Fruit fly (Drosophila melanogaster) whole organism, embryonic: Measurements from ENCODE around the gene CG12589.
A peak's percentile ranks its signal among the peaks of the same experiment; 100 is the strongest.

Experiments
- Atf-2 ChIP-seq: fragments of 200-800 bp; sonication (Bioruptor generic); optimal IDR thresholded peaks from 2 replicates; lab custom pipeline; 2016; ENCODE audit warnings: missing biosample characterization, missing genetic modification characterization
- Atf6 ChIP-seq: fragments of 200-800 bp; sonication (Bioruptor generic); IDR thresholded peaks from 2 replicates; pipeline ENCODE4 v1.3.6; 2022; ENCODE audit warnings: missing biosample characterization, missing genetic modification characterization
- CG10321 ChIP-seq: fragments of 200-800 bp; sonication (Bioruptor generic); IDR thresholded peaks from 2 replicates; pipeline ENCODE4 v1.3.6; 2022; ENCODE audit warnings: missing biosample characterization, missing genetic modification characterization
- CG12104 ChIP-seq: fragments of 200-800 bp; sonication (Bioruptor generic); optimal IDR thresholded peaks from 3 replicates; lab custom pipeline; 2016; ENCODE audit warnings: missing biosample characterization, missing genetic modification characterization
- CG12219 ChIP-seq: fragments of 200-800 bp; sonication (Bioruptor generic); optimal IDR thresholded peaks from 3 replicates; lab custom pipeline; 2018; ENCODE audit warnings: missing biosample characterization, mild to moderate bottlenecking, missing genetic modification characterization
- CG1233 ChIP-seq: fragments of 200-800 bp; sonication (Bioruptor generic); optimal IDR thresholded peaks from 4 replicates; lab custom pipeline; 2018; ENCODE audit warnings: missing biosample characterization, mild to moderate bottlenecking, missing genetic modification characterization
- CG13894 ChIP-seq: fragments of 200-800 bp; sonication (Bioruptor generic); optimal IDR thresholded peaks from 3 replicates; lab custom pipeline; 2018; ENCODE audit warnings: missing biosample characterization, mild to moderate bottlenecking, missing genetic modification characterization, moderate library complexity
- CG14050 ChIP-seq: fragments of 200-800 bp; sonication (Bioruptor generic); IDR thresholded peaks from 3 replicates; pipeline ENCODE4 v1.3.6; 2022; ENCODE audit warnings: missing biosample characterization, missing genetic modification characterization
- CG14710 ChIP-seq: fragments of 200-800 bp; sonication (Bioruptor generic); optimal IDR thresholded peaks from 3 replicates; lab custom pipeline; 2019; ENCODE audit warnings: missing biosample characterization, mild to moderate bottlenecking, missing genetic modification characterization, moderate library complexity
- CG15514 ChIP-seq: fragments of 200-800 bp; sonication (Bioruptor generic); optimal IDR thresholded peaks from 3 replicates; lab custom pipeline; 2017; ENCODE audit warnings: missing biosample characterization, missing genetic modification characterization, mild to moderate bottlenecking, moderate library complexity, missing genetic modification reagents
- CG1602 ChIP-seq: fragments of 200-800 bp; sonication (Bioruptor generic); optimal IDR thresholded peaks from 3 replicates; lab custom pipeline; 2016; ENCODE audit warnings: missing biosample characterization, missing genetic modification characterization
- CG16815 ChIP-seq: fragments of 200-800 bp; sonication (Bioruptor generic); optimal IDR thresholded peaks from 3 replicates; lab custom pipeline; 2017; ENCODE audit warnings: missing biosample characterization, mild to moderate bottlenecking, missing genetic modification characterization
- CG17328 ChIP-seq: fragments of 200-800 bp; sonication (Bioruptor generic); IDR thresholded peaks from 2 replicates; pipeline ENCODE4 v1.3.6; 2022; ENCODE audit warnings: missing biosample characterization, missing genetic modification characterization
- CG17802 ChIP-seq: fragments of 200-800 bp; sonication (Bioruptor generic); optimal IDR thresholded peaks from 2 replicates; lab custom pipeline; 2018; ENCODE audit warnings: missing biosample characterization, mild to moderate bottlenecking, missing genetic modification characterization, moderate library complexity
- CG18262 ChIP-seq: fragments of 200-800 bp; optimal IDR thresholded peaks from 3 replicates; lab custom pipeline; 2019; ENCODE audit warnings: missing biosample characterization, mild to moderate bottlenecking, missing genetic modification characterization, moderate library complexity
- CG2889 ChIP-seq: fragments of 200-800 bp; sonication (Bioruptor generic); IDR thresholded peaks from 3 replicates; pipeline ENCODE4 v1.3.6; 2022; ENCODE audit warnings: missing biosample characterization, missing genetic modification characterization
- CG4360 ChIP-seq: fragments of 200-800 bp; sonication (Bioruptor generic); IDR thresholded peaks from 2 replicates; pipeline ENCODE4 v1.3.6; 2022; ENCODE audit warnings: missing biosample characterization, missing genetic modification characterization
- CG6654 ChIP-seq: fragments of 200-800 bp; sonication (Bioruptor generic); optimal IDR thresholded peaks from 2 replicates; lab custom pipeline; 2017; ENCODE audit warnings: missing biosample characterization, mild to moderate bottlenecking, missing genetic modification characterization
- CG6683 ChIP-seq: fragments of 200-800 bp; sonication (Bioruptor generic); optimal IDR thresholded peaks from 2 replicates; lab custom pipeline; 2017; ENCODE audit warnings: missing biosample characterization, mild to moderate bottlenecking, missing genetic modification characterization, missing genetic modification reagents
- CG6765 ChIP-seq: fragments of 200-800 bp; sonication (Bioruptor generic); optimal IDR thresholded peaks from 3 replicates; lab custom pipeline; 2017; ENCODE audit warnings: missing biosample characterization, mild to moderate bottlenecking, missing genetic modification characterization
- CG7839 ChIP-seq: fragments of 200-800 bp; sonication (Bioruptor generic); optimal IDR thresholded peaks from 3 replicates; lab custom pipeline; 2018; ENCODE audit warnings: missing biosample characterization, mild to moderate bottlenecking, missing genetic modification characterization, moderate library complexity
- CoRest ChIP-seq: fragments of 200-800 bp; sonication (Bioruptor generic); optimal IDR thresholded peaks from 3 replicates; lab custom pipeline; 2018; ENCODE audit warnings: missing biosample characterization, mild to moderate bottlenecking, missing genetic modification characterization, moderate library complexity
- D ChIP-seq, 2 experiments: fragments of 200-800 bp in 1 of 2; fragments of >200 bp in 1 of 2; sonication (Bioruptor generic) in 1 of 2; optimal IDR thresholded peaks; 2 replicates in 1 of 2; 3 replicates in 1 of 2; lab custom pipeline; 2017; ENCODE audit warnings: mild to moderate bottlenecking in 1 of 2, missing biosample characterization in 1 of 2, missing genetic modification characterization in 1 of 2, missing genetic modification reagents in 1 of 2
- Dbx ChIP-seq: fragments of 200-800 bp; sonication (Bioruptor generic); IDR thresholded peaks from 3 replicates; pipeline ENCODE4 v1.3.6; 2022; ENCODE audit warnings: missing biosample characterization, missing genetic modification characterization
- Gug ChIP-seq: fragments of 200-800 bp; sonication (Bioruptor generic); IDR thresholded peaks from 4 replicates; pipeline ENCODE4 v1.3.6; 2022; ENCODE audit warnings: missing biosample characterization, missing genetic modification characterization
- HLH54F ChIP-seq: fragments of 200-800 bp; sonication (Bioruptor generic); optimal IDR thresholded peaks from 3 replicates; lab custom pipeline; 2016; ENCODE audit warnings: missing biosample characterization, missing genetic modification characterization
- Hr51 ChIP-seq, 2 experiments: fragments of 200-800 bp; sonication (Bioruptor generic); optimal IDR thresholded peaks; 2 replicates in 1 of 2; 3 replicates in 1 of 2; lab custom pipeline; 2016 to 2018; ENCODE audit warnings: missing biosample characterization in 2 of 2, missing genetic modification characterization in 2 of 2, mild to moderate bottlenecking in 1 of 2, moderate library complexity in 1 of 2
- Lhr ChIP-seq: fragments of 200-800 bp; sonication (Bioruptor generic); optimal IDR thresholded peaks from 3 replicates; lab custom pipeline; 2017; ENCODE audit warnings: mild to moderate bottlenecking, missing biosample characterization, missing genetic modification reagents, missing genetic modification characterization
- Nf-YB ChIP-seq: fragments of 200-800 bp; sonication (Bioruptor generic); optimal IDR thresholded peaks from 3 replicates; lab custom pipeline; 2019; ENCODE audit warnings: missing biosample characterization, mild to moderate bottlenecking, missing genetic modification characterization, moderate library complexity
- Optix ChIP-seq: fragments of 200-800 bp; sonication (Bioruptor generic); IDR thresholded peaks from 3 replicates; pipeline ENCODE4 v1.3.6; 2022; ENCODE audit warnings: missing biosample characterization, missing genetic modification characterization
- PHDP ChIP-seq: fragments of 200-800 bp; sonication (Bioruptor generic); optimal IDR thresholded peaks from 3 replicates; lab custom pipeline; 2018; ENCODE audit warnings: missing biosample characterization, mild to moderate bottlenecking, missing genetic modification characterization, moderate library complexity
- Pdp1 ChIP-seq, 2 experiments: fragments of 200-800 bp; sonication (Bioruptor generic); optimal IDR thresholded peaks; 3 replicates each; lab custom pipeline; 2016; ENCODE audit warnings: missing biosample characterization in 2 of 2, missing genetic modification characterization in 2 of 2, mild to moderate bottlenecking in 1 of 2, moderate library complexity in 1 of 2
- Sry-δ ChIP-seq: fragments of 200-800 bp; sonication (Bioruptor generic); optimal IDR thresholded peaks from 2 replicates; lab custom pipeline; 2016; ENCODE audit warnings: missing biosample characterization, missing genetic modification characterization
- Xrp1 ChIP-seq: fragments of 200-800 bp; sonication (Bioruptor generic); IDR thresholded peaks from 2 replicates; pipeline ENCODE4 v1.3.6; 2022; ENCODE audit warnings: missing biosample characterization, missing genetic modification characterization
- cas ChIP-seq: fragments of 200-800 bp; sonication (Bioruptor generic); IDR thresholded peaks from 2 replicates; pipeline ENCODE4 v1.3.6; 2022; ENCODE audit warnings: missing biosample characterization, missing genetic modification characterization
- dmrt11E ChIP-seq: fragments of 200-800 bp; sonication (Bioruptor generic); optimal IDR thresholded peaks from 3 replicates; lab custom pipeline; 2018; ENCODE audit warnings: missing biosample characterization, mild to moderate bottlenecking, missing genetic modification characterization, moderate library complexity
- ems ChIP-seq: fragments of 200-800 bp; sonication (Bioruptor generic); optimal IDR thresholded peaks from 3 replicates; lab custom pipeline; 2016; ENCODE audit warnings: missing biosample characterization, missing genetic modification characterization
- exex ChIP-seq: fragments of 200-800 bp; sonication (Bioruptor generic); optimal IDR thresholded peaks from 4 replicates; lab custom pipeline; 2018; ENCODE audit warnings: missing biosample characterization, mild to moderate bottlenecking, missing genetic modification characterization, moderate library complexity
- gce ChIP-seq: fragments of 200-800 bp; sonication (Bioruptor generic); IDR thresholded peaks from 3 replicates; pipeline ENCODE4 v1.3.6; 2022; ENCODE audit warnings: missing biosample characterization, missing genetic modification characterization
- hb ChIP-seq: fragments of 200-800 bp; sonication (Bioruptor generic); IDR thresholded peaks from 3 replicates; pipeline ENCODE4 v1.3.6; 2022; ENCODE audit warnings: missing biosample characterization, missing genetic modification characterization; ENCODE audit not compliant: partially characterized antibody
- pho ChIP-seq: fragments of 200-800 bp; sonication (Bioruptor generic); optimal IDR thresholded peaks from 2 replicates; lab custom pipeline; 2016; ENCODE audit warnings: missing biosample characterization, missing genetic modification characterization
- prd ChIP-seq, 3 experiments: fragments of >200 bp in 2 of 3; fragments of 200-800 bp in 1 of 3; sonication (Bioruptor generic) in 1 of 3; optimal IDR thresholded peaks in 2 of 3; IDR thresholded peaks in 1 of 3; 2 replicates in 2 of 3; 3 replicates in 1 of 3; pipeline versions ENCODE4 v1.3.6 to Lab custom; 2017 to 2022; ENCODE audit warnings: missing biosample characterization in 1 of 3, missing genetic modification characterization in 1 of 3
- ranshi ChIP-seq: fragments of 200-800 bp; sonication (Bioruptor generic); IDR thresholded peaks from 2 replicates; pipeline ENCODE4 v1.3.6; 2022; ENCODE audit warnings: missing biosample characterization, missing genetic modification characterization
- scrt ChIP-seq: fragments of 200-800 bp; sonication (Bioruptor generic); optimal IDR thresholded peaks from 2 replicates; lab custom pipeline; 2018; ENCODE audit warnings: missing biosample characterization, mild to moderate bottlenecking, missing genetic modification characterization, moderate library complexity
- ssp ChIP-seq: fragments of 200-800 bp; sonication (Bioruptor generic); IDR thresholded peaks from 2 replicates; pipeline ENCODE4 v1.3.6; 2022; ENCODE audit warnings: missing biosample characterization, missing genetic modification characterization
- stwl ChIP-seq: fragments of 200-800 bp; sonication (Bioruptor generic); optimal IDR thresholded peaks from 3 replicates; lab custom pipeline; 2018; ENCODE audit warnings: missing biosample characterization, mild to moderate bottlenecking, missing genetic modification characterization, moderate library complexity
- tgo ChIP-seq: fragments of 200-800 bp; sonication (Bioruptor generic); IDR thresholded peaks from 3 replicates; pipeline ENCODE4 v1.3.6; 2022; ENCODE audit warnings: missing biosample characterization, missing genetic modification characterization
- usp ChIP-seq: fragments of >200 bp; optimal IDR thresholded peaks from 2 replicates; lab custom pipeline; 2017; ENCODE audit warnings: missing biosample characterization, missing genetic modification characterization
- zf30C ChIP-seq: fragments of 200-800 bp; sonication (Bioruptor generic); optimal IDR thresholded peaks from 3 replicates; lab custom pipeline; 2018; ENCODE audit warnings: missing biosample characterization, mild to moderate bottlenecking, missing genetic modification characterization

The CG12589 gene

DNA sequence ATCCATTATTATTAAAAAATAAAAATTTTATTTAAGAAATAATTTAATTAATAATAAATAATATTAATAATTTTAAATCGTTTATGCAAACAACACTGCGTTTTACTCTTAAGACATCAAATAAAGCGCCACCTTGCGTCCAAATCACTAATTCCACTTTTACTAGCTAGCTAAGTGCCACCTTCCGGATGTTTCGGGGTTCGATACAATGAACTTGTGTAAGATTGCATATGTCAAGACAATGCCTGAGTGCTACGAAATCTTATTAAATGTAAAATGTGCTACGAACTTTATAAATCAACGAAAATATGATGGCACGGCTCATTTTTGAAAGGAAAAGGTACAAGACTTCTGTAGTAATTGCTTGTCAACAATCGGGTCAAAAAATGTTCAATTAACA is 11.9 kb downstream of the CG12589 start (continued):
- TF ChIP-seq Atf-2 (GFP tag; lab: Kevin White, UChicago) (peak; percentile 52), pho (GFP tag; lab: Kevin White, UChicago) (peak; percentile 60), CG14050 (GFP tag; lab: Robert Waterston, UW) (0 out of 3 replicates have a peak, but pooled peaks have one; percentile 11), CG6683 (GFP tag; lab: Kevin White, UChicago) (no peak), Nf-YB (GFP tag; lab: Kevin White, UChicago) (peak; percentile 1), CG17328 (GFP tag; lab: Robert Waterston, UW) (no peak), CG6654 (GFP tag; lab: Kevin White, UChicago) (peak; percentile 32), stwl (peak; percentile 88), cas (peak; percentile 42; the same call in 1 of the 2 replicates), CG13894 (tag; lab: Kevin White, UChicago) (peak; percentile 81), Sry-δ (GFP tag; lab: Kevin White, UChicago) (peak; percentile 51), gce (GFP tag; lab: Robert Waterston, UW) (no peak), CG14710 (tag; lab: Kevin White, UChicago) (peak; percentile 59), ranshi (GFP tag; lab: Robert Waterston, UW) (peak; percentile 62; the same call in 1 of the 2 replicates), exex (peak; percentile 19), CG18262 (tag; lab: Kevin White, UChicago) (peak; percentile 21), zf30C (GFP tag; lab: Kevin White, UChicago) (peak; percentile 58), CG1233 (GFP tag; lab: Kevin White, UChicago) (peak; percentile 17), prd (optimal IDR thresholded peaks at IDR 0.05; lab: Kevin White, UChicago) (no peak), prd (GFP tag; IDR thresholded peaks at IDR 0.05; lab: Robert Waterston, UW) (peak; percentile 59; the same call in 2 of the 3 replicates), Atf6 (GFP tag; lab: Robert Waterston, UW) (no peak), CG6765 (GFP tag; lab: Kevin White, UChicago) (no peak), CG15514 (GFP tag; lab: Kevin White, UChicago) (peak; percentile 63), ems (GFP tag; lab: Kevin White, UChicago) (peak; percentile 35), CG1602 (peak; percentile 70), Optix (GFP tag; lab: Robert Waterston, UW) (no peak), CoRest (tag; lab: Kevin White, UChicago) (peak; percentile 79), dmrt11E (tag; lab: Kevin White, UChicago) (peak; percentile 47), Hr51 (GFP tag; optimal IDR thresholded peaks at IDR 0.05; lab: Kevin White, UChicago) (peak; percentile 40 to 74), CG12219 (no peak), scrt (GFP tag; lab: Kevin White, UChicago) (peak; percentile 30), PHDP (tag; lab: Kevin White, UChicago) (peak; percentile 54), CG7839 (peak; percentile 69), ssp (GFP tag; lab: Robert Waterston, UW) (peak; percentile 58), CG4360 (no peak), hb (GFP tag; lab: Robert Waterston, UW) (no peak), CG12104 (GFP tag; lab: Kevin White, UChicago) (no peak), Lhr (peak; percentile 95), CG16815 (GFP tag; lab: Kevin White, UChicago) (peak; percentile 65), Xrp1 (peak; percentile 38; the same call in 1 of the 2 replicates), Dbx (peak; percentile 77), CG17802 (tag; lab: Kevin White, UChicago) (peak; percentile 41), CG10321 (GFP tag; lab: Robert Waterston, UW) (no peak), tgo (peak; percentile 42; the same call in 1 of the 3 replicates), HLH54F (peak; percentile 64), D (optimal IDR thresholded peaks at IDR 0.05; lab: Kevin White, UChicago) (no peak), D (GFP tag; optimal IDR thresholded peaks at IDR 0.05; lab: Kevin White, UChicago) (peak; percentile 21), Pdp1 (GFP tag; optimal IDR thresholded peaks at IDR 0.05; lab: Kevin White, UChicago) (peak; percentile 71 to 74), CG2889 (GFP tag; lab: Robert Waterston, UW) (no peak), usp (no peak), Gug (GFP tag; lab: Robert Waterston, UW) (peak; percentile 78)
